Worm (Caenorhabditis elegans) whole organism, L4 larva: ENCODE results near the gene M18.3.

ENCODE experiments used
- D1046.2 ChIP-seq: fragments of 200-800 bp; sonication (Bioruptor generic); IDR thresholded peaks from 2 replicates; pipeline ENCODE4 v1.3.6; 2022; ENCODE audit warnings: missing genetic modification characterization, missing compliant biosample characterization
- F37D6.2 ChIP-seq: sonication (generic microtip); optimal IDR thresholded peaks from 2 replicates; lab custom pipeline; 2016; ENCODE audit warnings: mild to moderate bottlenecking, missing genetic modification characterization, missing compliant biosample characterization
- F44E2.7 ChIP-seq: fragments of 200-800 bp; sonication (Bioruptor generic); IDR thresholded peaks from 2 replicates; pipeline ENCODE4 v2.1.2; 2022; ENCODE audit warnings: missing genetic modification characterization, missing compliant biosample characterization
- Y105C5A.15 ChIP-seq: fragments of 200-800 bp; sonication (Bioruptor generic); IDR thresholded peaks from 2 replicates; pipeline ENCODE4 v1.3.6; 2022; ENCODE audit warnings: missing genetic modification characterization, missing compliant biosample characterization
- Y48G9A.11 ChIP-seq: fragments of 200-800 bp; sonication (Bioruptor generic); IDR thresholded peaks from 2 replicates; pipeline ENCODE4 v1.3.6; 2022; ENCODE audit warnings: missing genetic modification reagents, missing genetic modification characterization, missing compliant biosample characterization
- Y5F2A.4 ChIP-seq: fragments of 200-800 bp; sonication (Bioruptor generic); optimal IDR thresholded peaks from 2 replicates; lab custom pipeline; 2018; ENCODE audit warnings: mild to moderate bottlenecking, missing genetic modification characterization, missing compliant biosample characterization
- attf-4 ChIP-seq: sonication (generic microtip); optimal IDR thresholded peaks from 3 replicates; lab custom pipeline; 2017; ENCODE audit warnings: missing biosample characterization, missing genetic modification characterization
- ceh-62 ChIP-seq: sonication (generic microtip); optimal IDR thresholded peaks from 2 replicates; lab custom pipeline; 2017; ENCODE audit warnings: missing biosample characterization, missing genetic modification characterization
- cey-2 ChIP-seq: sonication (generic microtip); optimal IDR thresholded peaks from 3 replicates; lab custom pipeline; 2017; ENCODE audit warnings: missing genetic modification characterization, mild to moderate bottlenecking, missing compliant biosample characterization, antibody characterized with exemption, borderline replicate concordance; ENCODE audit not compliant: insufficient read depth
- ctbp-1 ChIP-seq: fragments of 200-800 bp; sonication (Bioruptor generic); IDR thresholded peaks from 2 replicates; pipeline ENCODE4 v1.3.6; 2022; ENCODE audit warnings: missing genetic modification reagents, missing genetic modification characterization, missing compliant biosample characterization
- daf-16 ChIP-seq, 3 experiments: sonication (generic microtip); optimal IDR thresholded peaks; 2 replicates each; lab custom pipeline; 2016 to 2017; ENCODE audit warnings: missing genetic modification characterization in 3 of 3, missing genetic modification reagents in 3 of 3, mild to moderate bottlenecking in 2 of 3, missing compliant biosample characterization in 2 of 3, missing biosample characterization in 1 of 3, moderate library complexity in 1 of 3
- daf-8 ChIP-seq: fragments of 200-800 bp; sonication (Bioruptor generic); IDR thresholded peaks from 2 replicates; pipeline ENCODE4 v1.3.6; 2022; ENCODE audit warnings: missing genetic modification characterization, missing compliant biosample characterization
- dmd-6 ChIP-seq: fragments of 200-800 bp; sonication (Bioruptor generic); IDR thresholded peaks from 2 replicates; pipeline ENCODE4 v1.3.6; 2022; ENCODE audit warnings: missing genetic modification reagents, missing genetic modification characterization, missing compliant biosample characterization
- dpl-1 ChIP-seq: fragments of 150-350 bp; optimal IDR thresholded peaks from 2 replicates; lab custom pipeline; 2014; ENCODE audit warnings: missing biosample characterization, missing genetic modification reagents, missing genetic modification characterization
- duxl-1 ChIP-seq: sonication (generic microtip); optimal IDR thresholded peaks from 2 replicates; lab custom pipeline; 2016; ENCODE audit warnings: mild to moderate bottlenecking, missing genetic modification characterization, moderate library complexity, missing compliant biosample characterization; ENCODE audit not compliant: poor library complexity
- hlh-30 ChIP-seq: sonication (generic microtip); optimal IDR thresholded peaks from 2 replicates; lab custom pipeline; 2017; ENCODE audit warnings: antibody characterized with exemption, mild to moderate bottlenecking, missing genetic modification characterization, missing compliant biosample characterization; ENCODE audit not compliant: insufficient read depth
- jun-1 ChIP-seq: fragments of 150-350 bp; optimal IDR thresholded peaks from 2 replicates; lab custom pipeline; 2014; ENCODE audit warnings: missing biosample characterization, missing genetic modification reagents, missing genetic modification characterization
- lin-13 ChIP-seq: fragments of 150-350 bp; optimal IDR thresholded peaks from 2 replicates; lab custom pipeline; 2014; ENCODE audit warnings: missing biosample characterization, missing genetic modification reagents, missing genetic modification characterization
- lin-15B ChIP-seq: fragments of 150-350 bp; sonication (generic microtip); optimal IDR thresholded peaks from 3 replicates; lab custom pipeline; 2014; ENCODE audit warnings: missing biosample characterization, missing genetic modification characterization
- lsy-2 ChIP-seq, 2 experiments: fragments of 150-350 bp in 1 of 2; sonication (generic microtip) in 1 of 2; optimal IDR thresholded peaks; 2 replicates each; lab custom pipeline; 2014 to 2017; ENCODE audit warnings: missing biosample characterization in 2 of 2, missing genetic modification characterization in 2 of 2
- madf-5 ChIP-seq, 2 experiments: fragments of 200-800 bp; sonication (Bioruptor generic); IDR thresholded peaks; 2 replicates each; pipeline ENCODE4 v1.3.6; 2022; ENCODE audit warnings: missing compliant biosample characterization in 2 of 2, missing genetic modification characterization in 2 of 2
- mdl-1 ChIP-seq, 2 experiments: fragments of 150-350 bp in 1 of 2; sonication (generic microtip) in 1 of 2; optimal IDR thresholded peaks; 2 replicates each; lab custom pipeline; 2014 to 2017; ENCODE audit warnings: missing biosample characterization in 2 of 2, missing genetic modification characterization in 2 of 2
- mes-2 ChIP-seq: sonication (generic microtip); optimal IDR thresholded peaks from 2 replicates; lab custom pipeline; 2016; ENCODE audit warnings: missing genotype, mild to moderate bottlenecking, missing genetic modification characterization, missing compliant biosample characterization; ENCODE audit not compliant: poor library complexity, severe bottlenecking
- mxl-3 ChIP-seq: fragments of 200-800 bp; sonication (Bioruptor generic); optimal IDR thresholded peaks from 2 replicates; lab custom pipeline; 2018; ENCODE audit warnings: mild to moderate bottlenecking, missing genetic modification characterization, missing compliant biosample characterization
- nhr-102 ChIP-seq: sonication (generic microtip); optimal IDR thresholded peaks from 2 replicates; lab custom pipeline; 2016; ENCODE audit warnings: mild to moderate bottlenecking, missing genetic modification characterization, moderate library complexity, missing compliant biosample characterization
- nhr-237 ChIP-seq: sonication (generic microtip); optimal IDR thresholded peaks from 2 replicates; lab custom pipeline; 2017; ENCODE audit warnings: missing biosample characterization, missing genetic modification characterization
- nhr-28 ChIP-seq: fragments of 150-350 bp; optimal IDR thresholded peaks from 2 replicates; lab custom pipeline; 2014; ENCODE audit warnings: missing biosample characterization, missing genetic modification characterization
- nhr-41 ChIP-seq: fragments of 200-800 bp; sonication (Bioruptor generic); IDR thresholded peaks from 2 replicates; pipeline ENCODE4 v1.3.6; 2022; ENCODE audit warnings: missing genetic modification reagents, missing genetic modification characterization, missing compliant biosample characterization
- nhr-6 ChIP-seq: fragments of 150-350 bp; optimal IDR thresholded peaks from 2 replicates; lab custom pipeline; 2014; ENCODE audit warnings: missing biosample characterization, missing genetic modification characterization
- nhr-77 ChIP-seq: fragments of 150-350 bp; optimal IDR thresholded peaks from 2 replicates; lab custom pipeline; 2014; ENCODE audit warnings: missing biosample characterization, missing genetic modification characterization
- php-3 ChIP-seq: fragments of 200-800 bp; sonication (Bioruptor generic); IDR thresholded peaks from 2 replicates; pipeline ENCODE4 v1.3.6; 2022; ENCODE audit warnings: missing genetic modification reagents, missing genetic modification characterization, missing compliant biosample characterization
- rbr-2 ChIP-seq: sonication (generic microtip); optimal IDR thresholded peaks from 2 replicates; lab custom pipeline; 2016; ENCODE audit warnings: missing genotype, missing genetic modification characterization, missing compliant biosample characterization
- saeg-2 ChIP-seq: fragments of 200-800 bp; sonication (Bioruptor generic); IDR thresholded peaks from 2 replicates; pipeline ENCODE4 v1.3.6; 2022; ENCODE audit warnings: missing genetic modification reagents, missing genetic modification characterization, missing compliant biosample characterization
- sdz-12 ChIP-seq: fragments of 200-800 bp; sonication (Bioruptor generic); optimal IDR thresholded peaks from 2 replicates; lab custom pipeline; 2018; ENCODE audit warnings: mild to moderate bottlenecking, missing genetic modification characterization, missing compliant biosample characterization
- skn-1 ChIP-seq: fragments of 150-350 bp; optimal IDR thresholded peaks from 2 replicates; lab custom pipeline; 2014; ENCODE audit warnings: missing biosample characterization, missing genetic modification characterization
- spr-1 ChIP-seq: sonication (generic microtip); optimal IDR thresholded peaks from 2 replicates; lab custom pipeline; 2016; ENCODE audit warnings: mild to moderate bottlenecking, missing genetic modification characterization, missing compliant biosample characterization
- unc-62 ChIP-seq, 3 experiments: fragments of 150-350 bp in 1 of 3; sonication (generic microtip); optimal IDR thresholded peaks in 2 of 3; peaks in 1 of 3; 1 replicate in 1 of 3; 2 replicates in 2 of 3; lab custom pipeline; 2014 to 2017; ENCODE audit warnings: missing biosample characterization in 3 of 3, missing genetic modification characterization in 3 of 3, missing genetic modification reagents in 3 of 3, missing genotype in 1 of 3
- zag-1 ChIP-seq: fragments of 150-350 bp; optimal IDR thresholded peaks from 2 replicates; lab custom pipeline; 2014; ENCODE audit warnings: missing biosample characterization, missing genetic modification characterization
- zfp-2 ChIP-seq: sonication (generic microtip); optimal IDR thresholded peaks from 2 replicates; lab custom pipeline; 2016; ENCODE audit warnings: mild to moderate bottlenecking, missing genetic modification characterization, missing compliant biosample characterization
- zip-2 ChIP-seq: fragments of 150-350 bp; optimal IDR thresholded peaks from 2 replicates; lab custom pipeline; 2014; ENCODE audit warnings: missing biosample characterization, missing genetic modification characterization

The M18.3 gene

ce11 chrIV:12145681-12146080, 40.0 kb downstream of the M18.3 start, which contains the start of gene B0001.3:
Gene B0001.3, minus strand, starts transcription at chrIV:12145735.
- TF ChIP-seq lin-15B (tag; lab: Kevin White, UChicago) = no peak
- TF ChIP-seq nhr-237 (tag; lab: Kevin White, UChicago) = no peak
- TF ChIP-seq D1046.2 (GFP tag; lab: Robert Waterston, UW) = no peak
- TF ChIP-seq ctbp-1 (GFP tag; lab: Robert Waterston, UW) = no peak
- TF ChIP-seq F37D6.2 (tag; lab: Kevin White, UChicago) = no peak
- no peak for TF ChIP-seq nhr-6 (tag; lab: Kevin White, UChicago)
- TF ChIP-seq zag-1 (tag; lab: Kevin White, UChicago) = no peak
- TF ChIP-seq Y5F2A.4 (GFP tag; lab: Kevin White, UChicago) = no peak
- no peak for TF ChIP-seq mxl-3 (GFP tag; lab: Kevin White, UChicago)
- TF ChIP-seq nhr-77 = no peak
- no peak for TF ChIP-seq daf-8 (GFP tag; lab: Robert Waterston, UW)
- peak; percentile 53 for TF ChIP-seq mes-2 (tag; lab: Kevin White, UChicago)
- no peak for TF ChIP-seq daf-16 (GFP tag; optimal IDR thresholded peaks at IDR 0.05; lab: Kevin White, UChicago)
- no peak for TF ChIP-seq daf-16 (tag; optimal IDR thresholded peaks at IDR 0.05; lab: Kevin White, UChicago)
- no peak for TF ChIP-seq rbr-2 (tag; lab: Kevin White, UChicago)
- no peak for TF ChIP-seq madf-5 (GFP tag; IDR thresholded peaks at IDR 0.05; lab: Robert Waterston, UW)
- TF ChIP-seq zfp-2 (tag; lab: Kevin White, UChicago) = no peak
- TF ChIP-seq lin-13 (GFP tag; lab: Kevin White, UChicago) = no peak
- TF ChIP-seq mdl-1 (tag; optimal IDR thresholded peaks at IDR 0.05; lab: Kevin White, UChicago) = no peak
- TF ChIP-seq hlh-30 (tag; lab: Kevin White, UChicago) = peak; percentile 24
- TF ChIP-seq Y48G9A.11 (GFP tag; lab: Robert Waterston, UW) = no peak
- no peak for TF ChIP-seq cey-2 (tag; lab: Kevin White, UChicago)
- TF ChIP-seq sdz-12 (GFP tag; lab: Kevin White, UChicago) = no peak
- peak in 1 of 2 experiments; percentile 37 for TF ChIP-seq lsy-2 (tag; optimal IDR thresholded peaks at IDR 0.05; lab: Kevin White, UChicago)
- no peak for TF ChIP-seq F44E2.7 (GFP tag; lab: Robert Waterston, UW)
- no peak for TF ChIP-seq dmd-6 (GFP tag; lab: Robert Waterston, UW)
- peak; percentile 51 for TF ChIP-seq nhr-28 (tag; lab: Kevin White, UChicago)
- no peak for TF ChIP-seq nhr-41 (GFP tag; lab: Robert Waterston, UW)
- TF ChIP-seq attf-4 = no peak
- no peak for TF ChIP-seq saeg-2 (GFP tag; lab: Robert Waterston, UW)
- no peak for TF ChIP-seq Y105C5A.15 (GFP tag; lab: Robert Waterston, UW)
- no peak for TF ChIP-seq duxl-1 (tag; lab: Kevin White, UChicago)
- no peak for TF ChIP-seq ceh-62 (tag; lab: Kevin White, UChicago)
- no peak for TF ChIP-seq zip-2 (tag; lab: Kevin White, UChicago)
- TF ChIP-seq spr-1 (tag; lab: Kevin White, UChicago) = no peak

- TF ChIP-seq dpl-1 (GFP tag; lab: Kevin White, UChicago) (no peak), unc-62 (GFP tag; optimal IDR thresholded peaks at IDR 0.05 in 1 of 2; lab: Kevin White, UChicago) (peak in 1 of 2 experiments; percentile 92), unc-62 (tag; optimal IDR thresholded peaks at IDR 0.05; lab: Kevin White, UChicago) (no peak)
- TF ChIP-seq, all 104 proteins: peak for 1
Observed at ce11 chrIV:12149609-12150008, 44.0 kb downstream of the M18.3 start.

- no peak for TF ChIP-seq duxl-1 (tag; lab: Kevin White, UChicago)
- no peak for TF ChIP-seq jun-1 (tag; lab: Kevin White, UChicago)
- TF ChIP-seq nhr-102 (tag; lab: Kevin White, UChicago) = no peak
- no peak for TF ChIP-seq lsy-2 (tag; optimal IDR thresholded peaks at IDR 0.05; lab: Kevin White, UChicago)
- no peak for TF ChIP-seq sdz-12 (GFP tag; lab: Kevin White, UChicago)
- TF ChIP-seq php-3 (GFP tag; lab: Robert Waterston, UW) = no peak
- TF ChIP-seq skn-1 (tag; lab: Kevin White, UChicago) = no peak
Observed at ce11 chrIV:12150877-12151276, 45.2 kb downstream of the M18.3 start, which contains the start of gene B0001.2. Gene B0001.2, minus strand, starts transcription at chrIV:12150977.
